Fruit fly (Drosophila melanogaster) whole organism, embryonic: ENCODE measurements around the gene CG43814.
A peak's percentile ranks its signal among the peaks of the same experiment; 100 is the strongest.

Experiments used
- Atf3 ChIP-seq: fragments of 200-800 bp; sonication (Bioruptor generic); optimal IDR thresholded peaks from 3 replicates; lab custom pipeline; 2016; ENCODE audit warnings: missing biosample characterization, missing genetic modification characterization
- CG12104 ChIP-seq: fragments of 200-800 bp; sonication (Bioruptor generic); optimal IDR thresholded peaks from 3 replicates; lab custom pipeline; 2016; ENCODE audit warnings: missing biosample characterization, missing genetic modification characterization
- CG15601 ChIP-seq: fragments of 200-800 bp; sonication (Bioruptor generic); optimal IDR thresholded peaks from 3 replicates; lab custom pipeline; 2019; ENCODE audit warnings: missing biosample characterization, mild to moderate bottlenecking, missing genetic modification characterization, moderate library complexity
- CG16779 ChIP-seq: fragments of 200-800 bp; sonication (Bioruptor generic); IDR thresholded peaks from 2 replicates; pipeline ENCODE4 v1.3.6; 2022; ENCODE audit warnings: missing biosample characterization, missing genetic modification characterization
- CG16863 ChIP-seq: fragments of 200-800 bp; sonication (Bioruptor generic); optimal IDR thresholded peaks from 3 replicates; lab custom pipeline; 2016; ENCODE audit warnings: missing biosample characterization, missing genetic modification characterization
- CG17361 ChIP-seq: fragments of 200-800 bp; sonication (Bioruptor generic); IDR thresholded peaks from 3 replicates; pipeline ENCODE4 v1.3.6; 2022; ENCODE audit warnings: missing biosample characterization, missing genetic modification characterization
- CG1832 ChIP-seq: fragments of 200-800 bp; sonication (Bioruptor generic); optimal IDR thresholded peaks from 2 replicates; lab custom pipeline; 2017; ENCODE audit warnings: missing biosample characterization, mild to moderate bottlenecking, missing genetic modification characterization, inconsistent platforms
- CG18599 ChIP-seq: fragments of 200-800 bp; sonication (Bioruptor generic); optimal IDR thresholded peaks from 3 replicates; lab custom pipeline; 2017; ENCODE audit warnings: missing biosample characterization, missing genetic modification characterization, mild to moderate bottlenecking, moderate library complexity, missing genetic modification reagents
- CG18619 ChIP-seq: fragments of 200-800 bp; sonication (Bioruptor generic); optimal IDR thresholded peaks from 3 replicates; lab custom pipeline; 2017; ENCODE audit warnings: missing biosample characterization, mild to moderate bottlenecking, missing genetic modification characterization
- CG2678 ChIP-seq: fragments of 200-800 bp; sonication (Bioruptor generic); optimal IDR thresholded peaks from 3 replicates; lab custom pipeline; 2019; ENCODE audit warnings: missing biosample characterization, mild to moderate bottlenecking, missing genetic modification characterization, moderate library complexity
- CG2712 ChIP-seq: fragments of 200-800 bp; optimal IDR thresholded peaks from 3 replicates; lab custom pipeline; 2019; ENCODE audit warnings: missing biosample characterization, mild to moderate bottlenecking, missing genetic modification characterization, moderate library complexity
- CG30431 ChIP-seq: fragments of 200-800 bp; sonication (Bioruptor generic); optimal IDR thresholded peaks from 2 replicates; lab custom pipeline; 2017; ENCODE audit warnings: missing biosample characterization, missing genetic modification characterization
- CG3163 ChIP-seq: fragments of 200-800 bp; sonication (Bioruptor generic); optimal IDR thresholded peaks from 3 replicates; lab custom pipeline; 2016; ENCODE audit warnings: missing biosample characterization, missing genetic modification characterization
- CG34422 ChIP-seq: fragments of 200-800 bp; sonication (Bioruptor generic); IDR thresholded peaks from 3 replicates; pipeline ENCODE4 v1.3.6; 2022; ENCODE audit warnings: missing biosample characterization, missing genetic modification characterization
- CG6689 ChIP-seq: fragments of 200-800 bp; sonication (Bioruptor generic); IDR thresholded peaks from 2 replicates; pipeline ENCODE4 v1.3.6; 2022; ENCODE audit warnings: missing biosample characterization, missing genetic modification characterization
- CG7556 ChIP-seq: fragments of 200-800 bp; sonication (Bioruptor generic); optimal IDR thresholded peaks from 2 replicates; lab custom pipeline; 2017; ENCODE audit warnings: missing biosample characterization, mild to moderate bottlenecking, missing genetic modification characterization
- Dad ChIP-seq: fragments of 200-800 bp; sonication (Bioruptor generic); optimal IDR thresholded peaks from 3 replicates; lab custom pipeline; 2016; ENCODE audit warnings: missing biosample characterization, missing genetic modification characterization
- Dfd ChIP-seq, 2 experiments: fragments of >200 bp; optimal IDR thresholded peaks; 2 replicates each; lab custom pipeline; 2017; ENCODE audit warnings: missing biosample characterization in 2 of 2, missing genetic modification characterization in 2 of 2
- Dll ChIP-seq: fragments of 200-800 bp; sonication (Bioruptor generic); IDR thresholded peaks from 4 replicates; pipeline ENCODE4 v1.3.6; 2022; ENCODE audit warnings: missing biosample characterization, missing genetic modification characterization; ENCODE audit not compliant: partially characterized antibody
- Fer1 ChIP-seq: fragments of 200-800 bp; sonication (Bioruptor generic); optimal IDR thresholded peaks from 2 replicates; lab custom pipeline; 2017; ENCODE audit warnings: missing biosample characterization, mild to moderate bottlenecking, missing genetic modification characterization
- GATAe ChIP-seq: fragments of 200-800 bp; sonication (Bioruptor generic); conservative IDR thresholded peaks from 2 replicates; pipeline ENCODE4 v1.3.6; 2022; ENCODE audit warnings: missing biosample characterization, missing genetic modification characterization
- HLH3B ChIP-seq: fragments of 200-800 bp; sonication (Bioruptor generic); IDR thresholded peaks from 2 replicates; pipeline ENCODE4 v1.3.6; 2022; ENCODE audit warnings: missing biosample characterization, missing genetic modification characterization
- Hey ChIP-seq: fragments of 200-800 bp; sonication (Bioruptor generic); optimal IDR thresholded peaks from 3 replicates; lab custom pipeline; 2018; ENCODE audit warnings: missing biosample characterization, mild to moderate bottlenecking, missing genetic modification characterization
- Lim3 ChIP-seq: fragments of 200-800 bp; sonication (Bioruptor generic); IDR thresholded peaks from 2 replicates; pipeline ENCODE4 v1.3.6; 2022; ENCODE audit warnings: missing biosample characterization, missing genetic modification characterization
- Mes4 ChIP-seq: fragments of 200-800 bp; sonication (Bioruptor generic); optimal IDR thresholded peaks from 2 replicates; lab custom pipeline; 2016; ENCODE audit warnings: missing biosample characterization, missing genetic modification characterization
- Nf-YB ChIP-seq: fragments of 200-800 bp; sonication (Bioruptor generic); optimal IDR thresholded peaks from 3 replicates; lab custom pipeline; 2019; ENCODE audit warnings: missing biosample characterization, mild to moderate bottlenecking, missing genetic modification characterization, moderate library complexity
- Poxn ChIP-seq: fragments of 200-800 bp; sonication (Bioruptor generic); IDR thresholded peaks from 2 replicates; pipeline ENCODE4 v1.3.6; 2022; ENCODE audit warnings: missing biosample characterization, missing genetic modification characterization
- Stat92E ChIP-seq, 3 experiments: fragments of >200 bp in 2 of 3; fragments of 200-800 bp in 1 of 3; sonication (Bioruptor generic) in 1 of 3; optimal IDR thresholded peaks; 2 replicates each; lab custom pipeline; 2017 to 2019; ENCODE audit warnings: missing biosample characterization in 3 of 3, missing genetic modification characterization in 3 of 3, mild to moderate bottlenecking in 1 of 3, moderate library complexity in 1 of 3
- cas ChIP-seq: fragments of 200-800 bp; sonication (Bioruptor generic); IDR thresholded peaks from 2 replicates; pipeline ENCODE4 v1.3.6; 2022; ENCODE audit warnings: missing biosample characterization, missing genetic modification characterization
- ci ChIP-seq: fragments of 200-800 bp; sonication (Bioruptor generic); IDR thresholded peaks from 3 replicates; pipeline ENCODE4 v1.3.6; 2022; ENCODE audit warnings: missing biosample characterization, missing genetic modification characterization
- crc ChIP-seq: fragments of 200-800 bp; sonication (Bioruptor generic); optimal IDR thresholded peaks from 2 replicates; lab custom pipeline; 2016; ENCODE audit warnings: missing biosample characterization, missing genetic modification characterization
- disco-r ChIP-seq: fragments of 200-800 bp; sonication (Bioruptor generic); optimal IDR thresholded peaks from 2 replicates; lab custom pipeline; 2016; ENCODE audit warnings: missing biosample characterization, missing genetic modification characterization
- dysf ChIP-seq: fragments of 200-800 bp; sonication (Bioruptor generic); IDR thresholded peaks from 3 replicates; pipeline ENCODE4 v1.3.6; 2022; ENCODE audit warnings: missing biosample characterization, missing genetic modification characterization
- en ChIP-seq: fragments of 200-800 bp; sonication (Bioruptor generic); optimal IDR thresholded peaks from 2 replicates; lab custom pipeline; 2016; ENCODE audit warnings: missing biosample characterization, missing genetic modification characterization
- esg ChIP-seq: fragments of 200-800 bp; sonication (Bioruptor generic); conservative IDR thresholded peaks from 2 replicates; pipeline ENCODE4 v1.3.6; 2022; ENCODE audit warnings: missing biosample characterization, missing genetic modification characterization
- h ChIP-seq: fragments of >200 bp; optimal IDR thresholded peaks from 2 replicates; lab custom pipeline; 2017
- kah ChIP-seq: fragments of 200-800 bp; sonication (Bioruptor generic); optimal IDR thresholded peaks from 2 replicates; lab custom pipeline; 2018; ENCODE audit warnings: missing biosample characterization, mild to moderate bottlenecking, missing genetic modification characterization
- lov ChIP-seq, 2 experiments: fragments of 200-800 bp in 1 of 2; fragments of >200 bp in 1 of 2; sonication (Bioruptor generic) in 1 of 2; IDR thresholded peaks in 1 of 2; optimal IDR thresholded peaks in 1 of 2; 2 replicates in 1 of 2; 3 replicates in 1 of 2; pipeline versions ENCODE4 v1.3.6 to Lab custom; 2017 to 2022; ENCODE audit warnings: missing biosample characterization in 1 of 2, missing genetic modification characterization in 1 of 2
- nau ChIP-seq: fragments of 200-800 bp; sonication (Bioruptor generic); optimal IDR thresholded peaks from 3 replicates; lab custom pipeline; 2017; ENCODE audit warnings: missing biosample characterization, mild to moderate bottlenecking, missing genetic modification characterization, missing genetic modification reagents
- nerfin-1 ChIP-seq: fragments of 200-800 bp; sonication (Bioruptor generic); optimal IDR thresholded peaks from 3 replicates; lab custom pipeline; 2019; ENCODE audit warnings: missing biosample characterization, mild to moderate bottlenecking, missing genetic modification characterization, moderate library complexity
- nom ChIP-seq: fragments of 200-800 bp; sonication (Bioruptor generic); optimal IDR thresholded peaks from 2 replicates; lab custom pipeline; 2017; ENCODE audit warnings: missing biosample characterization, missing genetic modification characterization, mild to moderate bottlenecking, moderate library complexity, missing genetic modification reagents
- pnt ChIP-seq: fragments of 200-800 bp; sonication (Bioruptor generic); optimal IDR thresholded peaks from 3 replicates; lab custom pipeline; 2016; ENCODE audit warnings: missing biosample characterization, missing genetic modification characterization
- ro ChIP-seq: fragments of 200-800 bp; sonication (Bioruptor generic); IDR thresholded peaks from 2 replicates; pipeline ENCODE4 v1.3.6; 2022; ENCODE audit warnings: missing biosample characterization, missing genetic modification characterization
- sc ChIP-seq, 3 experiments: fragments of >200 bp in 2 of 3; fragments of 200-800 bp in 1 of 3; sonication (Bioruptor generic) in 1 of 3; optimal IDR thresholded peaks; 2 replicates in 2 of 3; 3 replicates in 1 of 3; lab custom pipeline; 2017; ENCODE audit warnings: mild to moderate bottlenecking in 1 of 3, missing biosample characterization in 1 of 3, missing genetic modification characterization in 1 of 3, missing genetic modification reagents in 1 of 3
- stc ChIP-seq: fragments of 200-800 bp; sonication (Bioruptor generic); IDR thresholded peaks from 2 replicates; pipeline ENCODE4 v1.3.6; 2022; ENCODE audit warnings: missing biosample characterization, missing genetic modification characterization
- tna ChIP-seq: fragments of 200-800 bp; sonication (Bioruptor generic); IDR thresholded peaks from 2 replicates; pipeline ENCODE4 v1.3.6; 2022; ENCODE audit warnings: missing biosample characterization, missing genetic modification characterization; ENCODE audit not compliant: partially characterized antibody
- vvl ChIP-seq: fragments of 200-800 bp; sonication (Bioruptor generic); IDR thresholded peaks from 2 replicates; pipeline ENCODE4 v1.3.6; 2022; ENCODE audit warnings: missing biosample characterization, missing genetic modification characterization

The CG43814 gene

DNA sequence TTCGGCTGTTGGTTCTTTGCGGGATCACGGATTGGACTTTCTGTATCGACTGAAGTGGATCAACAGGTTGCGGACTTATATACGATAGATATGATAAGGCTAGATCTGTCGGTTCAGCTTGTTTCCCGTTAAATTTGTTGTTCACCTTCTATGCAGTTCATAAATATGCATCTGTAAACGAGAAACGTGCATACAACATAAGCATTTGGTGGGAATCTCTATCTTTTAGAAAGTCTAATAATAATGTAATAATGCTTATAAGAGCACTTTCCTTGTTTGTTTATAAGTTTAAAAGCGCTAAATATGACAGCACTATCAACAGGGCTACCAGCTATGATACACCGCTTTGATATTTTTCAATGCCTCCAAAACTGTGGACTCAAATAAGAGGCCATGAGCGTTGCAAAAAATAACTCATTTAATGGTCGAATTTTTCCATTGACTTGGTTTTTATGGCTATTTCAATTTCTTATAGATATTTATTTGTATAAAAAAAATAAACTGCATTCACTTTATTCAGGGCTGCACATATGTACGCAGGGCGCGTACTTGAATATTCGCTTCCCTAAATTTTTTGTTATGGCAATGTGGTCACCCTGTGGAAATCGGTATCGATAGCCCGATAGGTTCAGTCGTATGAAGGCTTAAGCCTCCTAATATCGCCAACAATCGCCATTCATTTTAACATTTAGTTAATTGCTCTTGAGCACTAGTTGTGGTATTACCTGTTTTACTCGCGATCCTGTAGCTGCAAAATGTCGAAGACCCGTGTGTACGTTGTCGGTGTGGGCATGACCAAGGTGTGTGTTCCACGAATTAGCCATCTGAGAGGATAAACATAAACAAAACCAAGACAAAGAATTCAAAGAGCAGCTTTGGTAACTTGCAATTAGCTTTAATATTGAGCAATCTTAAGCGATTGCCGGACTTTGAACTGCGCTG lies 25.7 kb upstream of the CG43814 start, which contains the start of the genes CG17597 and ScpX (continued):
- TF ChIP-seq CG12104 (peak; percentile 71), pnt (GFP tag; lab: Kevin White, UChicago) (peak; percentile 58), GATAe (GFP tag; lab: Robert Waterston, UW) (peak; percentile 80), h (no peak), vvl (GFP tag; lab: Robert Waterston, UW) (peak; percentile 32; the same call in 1 of the 2 replicates), tna (GFP tag; lab: Robert Waterston, UW) (peak; percentile 89), Mes4 (peak; percentile 11), CG2712 (tag; lab: Kevin White, UChicago) (peak; percentile 67), nerfin-1 (tag; lab: Kevin White, UChicago) (peak; percentile 11), en (GFP tag; lab: Kevin White, UChicago) (no peak), Atf3 (GFP tag; lab: Kevin White, UChicago) (peak; percentile 55), esg (GFP tag; lab: Robert Waterston, UW) (no peak), crc (GFP tag; lab: Kevin White, UChicago) (peak; percentile 25), Dll (GFP tag; lab: Robert Waterston, UW) (peak; percentile 83), CG15601 (tag; lab: Kevin White, UChicago) (peak; percentile 46), Nf-YB (GFP tag; lab: Kevin White, UChicago) (peak; percentile 27), CG2678 (tag; lab: Kevin White, UChicago) (peak; percentile 76), CG30431 (GFP tag; lab: Kevin White, UChicago) (peak; percentile 47), stc (no peak), CG17361 (GFP tag; lab: Robert Waterston, UW) (peak; percentile 84), CG1832 (GFP tag; lab: Kevin White, UChicago) (no peak), Poxn (GFP tag; lab: Robert Waterston, UW) (no peak), kah (GFP tag; lab: Kevin White, UChicago) (peak; percentile 99), dysf (GFP tag; lab: Robert Waterston, UW) (no peak; the same call in 2 of the 3 replicates), CG34422 (GFP tag; lab: Robert Waterston, UW) (0 out of 3 replicates have a peak, but pooled peaks have one; percentile 55), Dfd (GFP tag; optimal IDR thresholded peaks at IDR 0.05; lab: Kevin White, UChicago) (no peak), cas (no peak; the same call in 1 of the 2 replicates), Fer1 (GFP tag; lab: Kevin White, UChicago) (peak; percentile 49), ci (GFP tag; lab: Robert Waterston, UW) (peak; percentile 59; the same call in 1 of the 3 replicates), CG16779 (GFP tag; lab: Robert Waterston, UW) (no peak), sc (optimal IDR thresholded peaks at IDR 0.05; lab: Kevin White, UChicago) (no peak), sc (GFP tag; optimal IDR thresholded peaks at IDR 0.05; lab: Kevin White, UChicago) (peak; percentile 18), nom (GFP tag; lab: Kevin White, UChicago) (peak; percentile 87), Dad (GFP tag; lab: Kevin White, UChicago) (peak; percentile 36), CG18599 (GFP tag; lab: Kevin White, UChicago) (peak; percentile 63), Hey (tag; lab: Kevin White, UChicago) (peak; percentile 40), CG18619 (GFP tag; lab: Kevin White, UChicago) (peak; percentile 44), Lim3 (GFP tag; lab: Robert Waterston, UW) (no peak), HLH3B (peak; percentile 19; the same call in 1 of the 2 replicates), Stat92E (GFP tag; optimal IDR thresholded peaks at IDR 0.05; lab: Kevin White, UChicago) (no peak), disco-r (peak; percentile 28), CG3163 (no peak), CG7556 (GFP tag; lab: Kevin White, UChicago) (peak; percentile 31), CG6689 (GFP tag; lab: Robert Waterston, UW) (peak; percentile 62), ro (GFP tag; lab: Robert Waterston, UW) (no peak), lov (optimal IDR thresholded peaks at IDR 0.05; lab: Kevin White, UChicago) (no peak), lov (GFP tag; IDR thresholded peaks at IDR 0.05; lab: Robert Waterston, UW) (no peak), CG16863 (peak; percentile 31), nau (GFP tag; lab: Kevin White, UChicago) (no peak)
